Fruit fly (Drosophila melanogaster): ENCODE results near the gene CG11586.

Gene CG11586

dm6 chr3L:4283428-4284089 lies 21.3 kb upstream of the CG11586 start, which contains the start of the genes srw and CG1316 (continued):
- TF ChIP-seq CG32532 (GFP tag; IDR thresholded peaks at IDR 0.05), result no peak
- TF ChIP-seq z (GFP tag; IDR thresholded peaks at IDR 0.05), result no peak
- no peak for TF ChIP-seq Abd-B (GFP tag; optimal IDR thresholded peaks at IDR 0.05)
- TF ChIP-seq Atf6 (GFP tag; IDR thresholded peaks at IDR 0.05), result 0 out of 2 replicates have a peak, but pooled peaks have one; percentile 40
- peak; percentile 23 for TF ChIP-seq sug (tag; optimal IDR thresholded peaks at IDR 0.05)
- TF ChIP-seq CG2120 (GFP tag; optimal IDR thresholded peaks at IDR 0.05), result peak; percentile 34
- no peak for TF ChIP-seq CG9609 (GFP tag; optimal IDR thresholded peaks at IDR 0.05)
- no peak for TF ChIP-seq CG30431 (GFP tag; optimal IDR thresholded peaks at IDR 0.05)
- TF ChIP-seq CG1792 (GFP tag; optimal IDR thresholded peaks at IDR 0.05), result no peak
- TF ChIP-seq Jarid2 (GFP tag; optimal IDR thresholded peaks at IDR 0.05), result no peak
- TF ChIP-seq CG4328 (GFP tag; optimal IDR thresholded peaks at IDR 0.05), result no peak
- TF ChIP-seq CG8290 (GFP tag; optimal IDR thresholded peaks at IDR 0.05), result no peak
- no peak for TF ChIP-seq CG8290 (tag; optimal IDR thresholded peaks at IDR 0.05)
- no peak for TF ChIP-seq Elba2 (GFP tag; optimal IDR thresholded peaks at IDR 0.05)
- no peak for TF ChIP-seq CHES-1-like (GFP tag; optimal IDR thresholded peaks at IDR 0.05)
- no peak for TF ChIP-seq cas (GFP tag; IDR thresholded peaks at IDR 0.05)
- TF ChIP-seq Adf1 (GFP tag; IDR thresholded peaks at IDR 0.05), result no peak
- TF ChIP-seq Oli (tag; optimal IDR thresholded peaks at IDR 0.05), result no peak
- peak; percentile 4 for TF ChIP-seq nom (GFP tag; optimal IDR thresholded peaks at IDR 0.05)
- no peak for TF ChIP-seq org-1 (GFP tag; optimal IDR thresholded peaks at IDR 0.05)
- no peak for TF ChIP-seq Hr51 (GFP tag; optimal IDR thresholded peaks at IDR 0.05)
- TF ChIP-seq HHEX (GFP tag; optimal IDR thresholded peaks at IDR 0.05), result no peak
- no peak for TF ChIP-seq chif (GFP tag; optimal IDR thresholded peaks at IDR 0.05)
- peak; percentile 56 for TF ChIP-seq CG4617 (GFP tag; optimal IDR thresholded peaks at IDR 0.05; ENCODE audit: borderline replicate concordance)
- no peak for TF ChIP-seq dimm (GFP tag; IDR thresholded peaks at IDR 0.05)
- TF ChIP-seq chinmo (GFP tag; IDR thresholded peaks at IDR 0.05; ENCODE audit: partially characterized antibody), result no peak
- TF ChIP-seq ci (GFP tag; IDR thresholded peaks at IDR 0.05), result peak; percentile 60; the same call in 1 of the 3 replicates
- TF ChIP-seq NK7.1 (GFP tag; optimal IDR thresholded peaks at IDR 0.05), result no peak
- TF ChIP-seq gem (tag; optimal IDR thresholded peaks at IDR 0.05), result no peak
- no peak for TF ChIP-seq zfh2 (GFP tag; optimal IDR thresholded peaks at IDR 0.05)
- no peak for TF ChIP-seq CG15073 (GFP tag; optimal IDR thresholded peaks at IDR 0.05)
- TF ChIP-seq MTF-1 (GFP tag; optimal IDR thresholded peaks at IDR 0.05; ENCODE audit: borderline replicate concordance), result no peak
- no peak for TF ChIP-seq CG17568 (GFP tag; optimal IDR thresholded peaks at IDR 0.05)
- no peak for TF ChIP-seq CG17359 (tag; optimal IDR thresholded peaks at IDR 0.05)
- TF ChIP-seq CG13775 (GFP tag; optimal IDR thresholded peaks at IDR 0.05), result no peak
- TF ChIP-seq stwl (tag; optimal IDR thresholded peaks at IDR 0.05), result peak; percentile 23
- TF ChIP-seq stc (GFP tag; IDR thresholded peaks at IDR 0.05), result no peak
- no peak for TF ChIP-seq otp (GFP tag; IDR thresholded peaks at IDR 0.05)
- TF ChIP-seq klu (GFP tag; IDR thresholded peaks at IDR 0.05), result no peak
- no peak for TF ChIP-seq psq (GFP tag; optimal IDR thresholded peaks at IDR 0.05)
- TF ChIP-seq CG2875 (GFP tag; optimal IDR thresholded peaks at IDR 0.05), result no peak
- no peak for TF ChIP-seq cato (GFP tag; optimal IDR thresholded peaks at IDR 0.05; ENCODE audit: borderline replicate concordance)
- no peak for TF ChIP-seq Dip2 (GFP tag; IDR thresholded peaks at IDR 0.05)
- TF ChIP-seq Sry-δ (GFP tag; optimal IDR thresholded peaks at IDR 0.05), result peak; percentile 81
- no peak for TF ChIP-seq gce (GFP tag; IDR thresholded peaks at IDR 0.05)
- no peak for TF ChIP-seq Aef1 (GFP tag; IDR thresholded peaks at IDR 0.05)
- TF ChIP-seq caup (GFP tag; optimal IDR thresholded peaks at IDR 0.05; ENCODE audit: severe bottlenecking), result no peak
- no peak for TF ChIP-seq fd64A (GFP tag; optimal IDR thresholded peaks at IDR 0.05)
- TF ChIP-seq CG13287 (GFP tag; IDR thresholded peaks at IDR 0.05; ENCODE audit: partially characterized antibody), result peak; percentile 49
- TF ChIP-seq ftz-f1 (GFP tag; optimal IDR thresholded peaks at IDR 0.05), result no peak

Data from whole organism, embryonic.